Worm (Caenorhabditis elegans) whole organism, L2 larva: ENCODE data around the gene F59A1.15.

Experiments used
- R02D3.7 ChIP-seq: fragments of 150-350 bp; optimal IDR thresholded peaks from 2 replicates; lab custom pipeline; 2014; ENCODE audit warnings: missing biosample characterization, missing genetic modification characterization
- aly-2 ChIP-seq: fragments of 150-350 bp; optimal IDR thresholded peaks from 2 replicates; lab custom pipeline; 2014; ENCODE audit warnings: missing biosample characterization, missing genetic modification characterization
- blmp-1 ChIP-seq: sonication (generic microtip); optimal IDR thresholded peaks from 2 replicates; lab custom pipeline; 2017; ENCODE audit warnings: missing genetic modification characterization, mild to moderate bottlenecking, missing compliant biosample characterization, antibody characterized with exemption, moderate library complexity; ENCODE audit not compliant: insufficient read depth
- fos-1 ChIP-seq: fragments of 150-350 bp; optimal IDR thresholded peaks from 2 replicates; lab custom pipeline; 2014; ENCODE audit warnings: missing biosample characterization, missing genetic modification characterization
- gmeb-1 ChIP-seq: fragments of 150-350 bp; optimal IDR thresholded peaks from 2 replicates; lab custom pipeline; 2014; ENCODE audit warnings: missing biosample characterization, missing genetic modification characterization
- nhr-10 ChIP-seq: sonication (generic microtip); optimal IDR thresholded peaks from 2 replicates; lab custom pipeline; 2017; ENCODE audit warnings: missing biosample characterization, missing genetic modification characterization
- nhr-237 ChIP-seq: fragments of 150-350 bp; optimal IDR thresholded peaks from 2 replicates; lab custom pipeline; 2014; ENCODE audit warnings: missing biosample characterization, missing genetic modification characterization
- nhr-6 ChIP-seq: fragments of 150-350 bp; optimal IDR thresholded peaks from 2 replicates; lab custom pipeline; 2014; ENCODE audit warnings: missing biosample characterization, missing genetic modification characterization
- nhr-77 ChIP-seq: fragments of 150-350 bp; optimal IDR thresholded peaks from 2 replicates; lab custom pipeline; 2014; ENCODE audit warnings: missing biosample characterization, missing genetic modification characterization
- skn-1 ChIP-seq: sonication (generic microtip); optimal IDR thresholded peaks from 2 replicates; lab custom pipeline; 2017; ENCODE audit warnings: missing biosample characterization, missing genetic modification characterization
- snpc-4 ChIP-seq: fragments of 150-350 bp; optimal IDR thresholded peaks from 2 replicates; lab custom pipeline; 2014; ENCODE audit warnings: missing biosample characterization, missing genetic modification characterization
- unc-39 ChIP-seq: fragments of 150-350 bp; optimal IDR thresholded peaks from 2 replicates; lab custom pipeline; 2014; ENCODE audit warnings: missing biosample characterization, missing genetic modification characterization
- ztf-1 ChIP-seq: fragments of 200-800 bp; sonication (Bioruptor generic); conservative IDR thresholded peaks from 2 replicates; pipeline ENCODE4 v1.3.6; 2022; ENCODE audit warnings: missing genetic modification characterization, missing compliant biosample characterization

DNA sequence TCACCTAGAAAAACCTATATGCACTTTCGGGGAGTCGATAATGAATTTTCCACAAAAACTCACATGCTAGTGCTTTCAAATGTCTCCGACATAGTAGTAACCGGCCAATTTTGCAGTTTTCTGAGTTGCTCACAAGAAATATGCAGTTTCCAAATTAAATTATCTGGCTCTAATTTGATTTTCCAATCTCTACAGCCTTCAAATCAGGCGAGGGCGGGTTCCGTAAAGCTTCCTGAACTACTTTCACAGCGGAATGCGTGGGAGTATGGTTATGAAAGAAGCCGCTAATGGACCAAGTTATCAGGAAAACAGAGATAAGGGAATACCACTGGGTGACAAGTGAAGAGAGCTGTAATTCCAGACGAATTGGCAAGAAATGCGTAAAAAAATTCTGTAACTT, 17.8 kb downstream of the F59A1.15 start, which contains the start of gene F59A1.11:
- TF ChIP-seq nhr-77 (tag; lab: Kevin White, UChicago): no peak
- TF ChIP-seq skn-1: no peak
- TF ChIP-seq aly-2 (tag; lab: Kevin White, UChicago): no peak
- no peak for TF ChIP-seq nhr-10 (tag; lab: Kevin White, UChicago)
- TF ChIP-seq fos-1 (tag; lab: Kevin White, UChicago): no peak
- TF ChIP-seq ztf-1 (GFP tag; lab: Robert Waterston, UW): no peak
- TF ChIP-seq gmeb-1 (tag; lab: Kevin White, UChicago): no peak
- TF ChIP-seq blmp-1 (tag; lab: Kevin White, UChicago): no peak
- no peak for TF ChIP-seq R02D3.7 (tag; lab: Kevin White, UChicago)
- no peak for TF ChIP-seq nhr-237 (tag; lab: Kevin White, UChicago)
- no peak for TF ChIP-seq nhr-6 (tag; lab: Kevin White, UChicago)
- no peak for TF ChIP-seq unc-39
- TF ChIP-seq snpc-4 (tag; lab: Kevin White, UChicago): no peak
